Worm (Caenorhabditis elegans): ENCODE results near the gene Y6G8.8.
"Not testable (repeated sequence)": the region's sequence is repeated elsewhere in the genome, so short reads cannot be mapped to it uniquely, and the experiment has no call there.

DNA sequence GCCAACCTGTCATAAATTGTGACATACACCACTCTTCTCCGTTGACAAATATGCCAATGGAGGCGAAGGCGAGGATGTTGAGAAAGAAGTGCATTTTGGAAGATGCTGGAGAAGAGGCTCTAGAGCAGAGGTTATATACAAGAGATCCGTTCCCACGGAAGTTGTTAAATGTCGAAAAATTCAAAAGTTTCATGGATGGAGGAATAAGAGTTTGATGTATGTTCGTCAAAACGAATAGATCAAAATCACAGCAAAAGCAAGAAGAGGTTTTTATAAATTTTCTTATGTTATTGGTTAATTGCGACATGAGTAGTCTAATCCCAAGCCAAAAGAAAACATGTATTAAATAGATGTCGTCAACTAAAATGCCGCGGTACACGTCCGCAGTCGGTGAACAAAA, 9.9 kb upstream of the Y6G8.8 start, which contains the start of gene Y6G8.15:
- not testable (repeated sequence) for TF ChIP-seq ceh-45 (GFP tag; IDR thresholded peaks at IDR 0.05); pag-3 (tag; optimal IDR thresholded peaks at IDR 0.05; ENCODE audit: borderline replicate concordance); fax-1 (tag; optimal IDR thresholded peaks at IDR 0.05); sox-4 (tag; optimal IDR thresholded peaks at IDR 0.05)

Data from whole organism, late embryonic.